Worm (Caenorhabditis elegans) whole organism, L2 larva: ENCODE measurements around the gene wago-5.

Source experiments
- C34F6.9 ChIP-seq: fragments of 150-350 bp; optimal IDR thresholded peaks from 2 replicates; lab custom pipeline; 2014; ENCODE audit warnings: missing biosample characterization, missing genetic modification characterization
- F13H6.1 ChIP-seq: sonication (generic microtip); optimal IDR thresholded peaks from 2 replicates; lab custom pipeline; 2016; ENCODE audit warnings: missing genetic modification characterization, missing compliant biosample characterization
- elt-3 ChIP-seq: sonication (generic microtip); optimal IDR thresholded peaks from 2 replicates; lab custom pipeline; 2017; ENCODE audit warnings: missing biosample characterization, missing genetic modification characterization
- lin-13 ChIP-seq: fragments of 150-350 bp; optimal IDR thresholded peaks from 2 replicates; lab custom pipeline; 2014; ENCODE audit warnings: missing biosample characterization, missing genetic modification reagents, missing genetic modification characterization
- lsy-2 ChIP-seq, 2 experiments: fragments of 150-350 bp in 1 of 2; sonication (generic microtip) in 1 of 2; optimal IDR thresholded peaks; 2 replicates each; lab custom pipeline; 2014 to 2017; ENCODE audit warnings: missing biosample characterization in 2 of 2, missing genetic modification characterization in 2 of 2
- nhr-237 ChIP-seq: fragments of 150-350 bp; optimal IDR thresholded peaks from 2 replicates; lab custom pipeline; 2014; ENCODE audit warnings: missing biosample characterization, missing genetic modification characterization
- nhr-6 ChIP-seq: fragments of 150-350 bp; optimal IDR thresholded peaks from 2 replicates; lab custom pipeline; 2014; ENCODE audit warnings: missing biosample characterization, missing genetic modification characterization
- nhr-77 ChIP-seq: fragments of 150-350 bp; optimal IDR thresholded peaks from 2 replicates; lab custom pipeline; 2014; ENCODE audit warnings: missing biosample characterization, missing genetic modification characterization
- snpc-4 ChIP-seq: fragments of 150-350 bp; optimal IDR thresholded peaks from 2 replicates; lab custom pipeline; 2014; ENCODE audit warnings: missing biosample characterization, missing genetic modification characterization
- unc-62 ChIP-seq: fragments of 150-350 bp; optimal IDR thresholded peaks from 2 replicates; lab custom pipeline; 2014; ENCODE audit warnings: missing biosample characterization, missing genetic modification reagents, missing genetic modification characterization
- zag-1 ChIP-seq: fragments of 150-350 bp; optimal IDR thresholded peaks from 2 replicates; lab custom pipeline; 2014; ENCODE audit warnings: missing biosample characterization, missing genetic modification characterization
- ztf-11 ChIP-seq: sonication (generic microtip); optimal IDR thresholded peaks from 2 replicates; lab custom pipeline; 2017; ENCODE audit warnings: missing biosample characterization, missing genetic modification characterization

DNA sequence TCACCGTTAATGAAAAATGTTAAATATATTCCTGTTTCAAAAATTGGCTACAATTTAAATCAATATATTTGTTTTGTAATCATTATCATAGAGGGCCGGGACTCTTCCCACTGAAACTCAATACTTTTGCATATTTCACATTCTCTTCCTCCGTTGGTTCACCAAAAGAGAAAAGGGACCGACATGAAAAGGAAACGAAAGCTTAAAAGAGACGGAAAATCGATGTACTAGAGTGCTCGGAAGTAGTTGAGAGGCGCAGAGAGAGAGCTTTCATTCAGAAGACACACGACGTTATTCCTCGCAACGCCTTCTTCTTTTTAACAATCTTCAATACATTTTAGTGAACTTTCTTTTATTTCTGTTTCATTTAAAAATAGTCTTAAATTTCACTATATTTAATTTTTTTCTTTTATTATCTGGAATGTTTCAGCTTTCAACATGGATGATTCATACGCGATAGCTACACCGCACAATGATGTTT, 5.0 kb upstream of the wago-5 start, which contains the start of gene ehs-1:
- TF ChIP-seq nhr-77 (tag; lab: Kevin White, UChicago) (no peak), elt-3 (no peak), ztf-11 (no peak), lin-13 (GFP tag; lab: Kevin White, UChicago) (no peak), nhr-6 (tag; lab: Kevin White, UChicago) (no peak), snpc-4 (tag; lab: Kevin White, UChicago) (no peak), nhr-237 (no peak), lsy-2 (tag; optimal IDR thresholded peaks at IDR 0.05; lab: Kevin White, UChicago) (peak in 1 of 2 experiments; percentile 31), C34F6.9 (tag; lab: Kevin White, UChicago) (peak; percentile 24), F13H6.1 (tag; lab: Kevin White, UChicago) (no peak), unc-62 (no peak), zag-1 (tag; lab: Kevin White, UChicago) (no peak)
